Fruit fly (Drosophila melanogaster) whole organism, prepupa: ENCODE results near the gene sv.

Experiments
- Blimp-1 ChIP-seq: fragments of 200-800 bp; sonication (Bioruptor generic); optimal IDR thresholded peaks from 3 replicates; lab custom pipeline; 2017; ENCODE audit warnings: missing biosample characterization, missing genetic modification characterization, mild to moderate bottlenecking, moderate library complexity, missing genetic modification reagents
- CG10669 ChIP-seq: fragments of 200-800 bp; sonication (Bioruptor generic); optimal IDR thresholded peaks from 3 replicates; lab custom pipeline; 2018; ENCODE audit warnings: missing biosample characterization, mild to moderate bottlenecking, missing genetic modification characterization, moderate library complexity
- CG16779 ChIP-seq: fragments of 200-800 bp; sonication (Bioruptor generic); optimal IDR thresholded peaks from 3 replicates; lab custom pipeline; 2017; ENCODE audit warnings: missing biosample characterization, mild to moderate bottlenecking, missing genetic modification characterization
- CG6792 ChIP-seq: fragments of 200-800 bp; sonication (Bioruptor generic); optimal IDR thresholded peaks from 3 replicates; lab custom pipeline; 2016; ENCODE audit warnings: missing biosample characterization, missing genetic modification characterization
- CG6854 ChIP-seq: fragments of 200-800 bp; sonication (Bioruptor generic); optimal IDR thresholded peaks from 2 replicates; lab custom pipeline; 2017; ENCODE audit warnings: missing biosample characterization, mild to moderate bottlenecking, missing genetic modification characterization
- CG8319 ChIP-seq: fragments of 200-800 bp; sonication (Bioruptor generic); optimal IDR thresholded peaks from 3 replicates; lab custom pipeline; 2016; ENCODE audit warnings: missing biosample characterization, missing genetic modification characterization
- CG8632 ChIP-seq: fragments of 200-800 bp; sonication (Bioruptor generic); optimal IDR thresholded peaks from 3 replicates; lab custom pipeline; 2016; ENCODE audit warnings: missing biosample characterization, missing genetic modification characterization
- Gug ChIP-seq: fragments of 200-800 bp; sonication (Bioruptor generic); IDR thresholded peaks from 2 replicates; pipeline ENCODE4 v1.3.6; 2022; ENCODE audit warnings: missing biosample characterization, missing genetic modification characterization
- dac ChIP-seq: fragments of 200-800 bp; sonication (Bioruptor generic); optimal IDR thresholded peaks from 2 replicates; lab custom pipeline; 2017; ENCODE audit warnings: missing biosample characterization, mild to moderate bottlenecking, missing genetic modification characterization
- eg ChIP-seq: fragments of 200-800 bp; sonication (Bioruptor generic); IDR thresholded peaks from 3 replicates; pipeline ENCODE4 v1.3.6; 2022; ENCODE audit warnings: missing biosample characterization, missing genetic modification characterization
- esn ChIP-seq: fragments of 200-800 bp; sonication (Bioruptor generic); optimal IDR thresholded peaks from 2 replicates; lab custom pipeline; 2016; ENCODE audit warnings: missing biosample characterization, mild to moderate bottlenecking, missing genetic modification characterization, moderate library complexity
- fd59A ChIP-seq: fragments of 200-800 bp; sonication (Bioruptor generic); optimal IDR thresholded peaks from 2 replicates; lab custom pipeline; 2017; ENCODE audit warnings: missing biosample characterization, mild to moderate bottlenecking, missing genetic modification characterization, missing genetic modification reagents
- lz ChIP-seq: fragments of 200-800 bp; sonication (Bioruptor generic); optimal IDR thresholded peaks from 3 replicates; lab custom pipeline; 2016; ENCODE audit warnings: missing biosample characterization, missing genetic modification characterization

dm6 chr4:1126290-1126689 lies 37.7 kb downstream of the sv start, which contains the start of gene CG11155:
- TF ChIP-seq Blimp-1 (GFP tag; lab: Kevin White, UChicago), result no peak
- no peak for TF ChIP-seq eg (GFP tag; lab: Robert Waterston, UW)
- no peak for TF ChIP-seq CG6854 (GFP tag; lab: Kevin White, UChicago)
- TF ChIP-seq CG8319, result no peak
- no peak for TF ChIP-seq lz (GFP tag; lab: Kevin White, UChicago)
- TF ChIP-seq dac, result no peak
- TF ChIP-seq CG16779 (tag; lab: Kevin White, UChicago), result no peak
- no peak for TF ChIP-seq Gug (GFP tag; lab: Robert Waterston, UW)
- TF ChIP-seq CG10669 (GFP tag; lab: Kevin White, UChicago), result no peak
- no peak for TF ChIP-seq esn (GFP tag; lab: Kevin White, UChicago)
- no peak for TF ChIP-seq fd59A (GFP tag; lab: Kevin White, UChicago)
- no peak for TF ChIP-seq CG8632 (GFP tag; lab: Kevin White, UChicago)
- TF ChIP-seq CG6792 (GFP tag; lab: Kevin White, UChicago), result no peak
